Fruit fly (Drosophila melanogaster) Kc167 (cell line): ENCODE data around the gene FucTB.

Experiments used
- Myc ChIP-seq: fragments of >200 bp; optimal IDR thresholded peaks from 2 replicates; lab custom pipeline; 2017; ENCODE audit warnings: missing external identifiers
- Sin3A ChIP-seq: fragments of >200 bp; optimal IDR thresholded peaks from 2 replicates; lab custom pipeline; 2018; ENCODE audit warnings: missing external identifiers
- h ChIP-seq: fragments of >200 bp; optimal IDR thresholded peaks from 3 replicates; lab custom pipeline; 2018; ENCODE audit warnings: missing external identifiers
- insv ChIP-seq: fragments of >200 bp; optimal IDR thresholded peaks from 3 replicates; lab custom pipeline; 2018; ENCODE audit warnings: missing external identifiers
- psq ChIP-seq: fragments of >200 bp; optimal IDR thresholded peaks from 2 replicates; lab custom pipeline; 2017; ENCODE audit warnings: missing external identifiers
- ttk ChIP-seq: sonication (Bioruptor generic); optimal IDR thresholded peaks from 2 replicates; lab custom pipeline; 2017; ENCODE audit warnings: missing external identifiers

FucTB gene

dm6 chr2L:9430992-9431602 lies at the start of gene FucTB, which contains the start of gene scat:
Gene FucTB (minus strand): TSS chr2L:9431052.
Gene scat (plus strand): TSS chr2L:9431405.
- no peak for TF ChIP-seq Sin3A (lab: Kevin White, UChicago)
- no peak for TF ChIP-seq insv (lab: Kevin White, UChicago)
- no peak for TF ChIP-seq psq (lab: Kevin White, UChicago)
- no peak for TF ChIP-seq ttk
- TF ChIP-seq Myc (lab: Kevin White, UChicago): no peak
- TF ChIP-seq h (lab: Kevin White, UChicago): no peak

DNA sequence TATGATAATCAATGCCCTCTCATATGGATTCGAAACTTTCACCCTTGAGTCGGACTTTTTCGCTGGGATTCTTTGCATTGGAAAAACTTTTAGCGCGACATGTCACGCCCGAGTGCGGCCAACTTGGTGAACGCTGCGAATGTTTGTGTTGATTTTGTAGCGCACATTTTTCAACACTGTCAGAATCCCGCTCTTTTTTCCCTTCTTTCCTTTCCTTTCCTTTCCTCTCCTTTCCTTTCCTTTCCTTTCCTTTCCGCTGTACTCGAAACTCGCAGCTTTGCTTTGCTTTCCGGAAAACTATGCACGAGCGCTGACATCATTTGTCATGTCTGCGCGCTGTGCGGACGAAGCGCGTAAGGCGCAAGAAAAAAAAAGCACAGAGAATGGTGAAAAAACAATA lies 36.5 kb upstream of the FucTB start:
- TF ChIP-seq Sin3A (lab: Kevin White, UChicago) (no peak), psq (lab: Kevin White, UChicago) (no peak), h (lab: Kevin White, UChicago) (no peak), Myc (lab: Kevin White, UChicago) (no peak), ttk (no peak), insv (lab: Kevin White, UChicago) (no peak)

- TF ChIP-seq Myc (lab: Kevin White, UChicago): no peak
- no peak for TF ChIP-seq h (lab: Kevin White, UChicago)
- TF ChIP-seq psq (lab: Kevin White, UChicago): no peak
- TF ChIP-seq insv (lab: Kevin White, UChicago): no peak
- TF ChIP-seq Sin3A (lab: Kevin White, UChicago): no peak
- no peak for TF ChIP-seq ttk
Observed at dm6 chr2L:9464455-9465063, 33.7 kb upstream of the FucTB start.

DNA sequence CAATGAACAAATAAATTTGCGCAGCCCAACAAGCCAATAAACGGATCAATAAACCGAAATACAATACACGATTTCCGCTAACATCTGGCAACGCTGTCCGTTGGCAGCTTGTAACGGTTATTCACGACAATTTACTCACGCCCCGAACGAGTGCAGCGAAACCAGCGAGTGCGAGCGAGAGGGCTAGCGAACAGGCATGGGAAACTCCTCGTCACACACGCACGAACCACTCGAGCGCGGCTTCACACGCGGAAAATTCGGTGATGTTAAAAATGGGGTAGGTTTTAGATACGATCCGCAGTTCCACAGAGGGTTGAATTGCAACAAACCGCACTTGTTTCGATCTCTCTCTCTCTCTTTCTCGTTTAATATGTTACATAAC lies 29.2 kb upstream of the FucTB start:
- no peak for TF ChIP-seq psq (lab: Kevin White, UChicago)
- TF ChIP-seq Sin3A (lab: Kevin White, UChicago): no peak
- TF ChIP-seq h (lab: Kevin White, UChicago): no peak
- no peak for TF ChIP-seq Myc (lab: Kevin White, UChicago)
- TF ChIP-seq insv (lab: Kevin White, UChicago): no peak
- no peak for TF ChIP-seq ttk

DNA sequence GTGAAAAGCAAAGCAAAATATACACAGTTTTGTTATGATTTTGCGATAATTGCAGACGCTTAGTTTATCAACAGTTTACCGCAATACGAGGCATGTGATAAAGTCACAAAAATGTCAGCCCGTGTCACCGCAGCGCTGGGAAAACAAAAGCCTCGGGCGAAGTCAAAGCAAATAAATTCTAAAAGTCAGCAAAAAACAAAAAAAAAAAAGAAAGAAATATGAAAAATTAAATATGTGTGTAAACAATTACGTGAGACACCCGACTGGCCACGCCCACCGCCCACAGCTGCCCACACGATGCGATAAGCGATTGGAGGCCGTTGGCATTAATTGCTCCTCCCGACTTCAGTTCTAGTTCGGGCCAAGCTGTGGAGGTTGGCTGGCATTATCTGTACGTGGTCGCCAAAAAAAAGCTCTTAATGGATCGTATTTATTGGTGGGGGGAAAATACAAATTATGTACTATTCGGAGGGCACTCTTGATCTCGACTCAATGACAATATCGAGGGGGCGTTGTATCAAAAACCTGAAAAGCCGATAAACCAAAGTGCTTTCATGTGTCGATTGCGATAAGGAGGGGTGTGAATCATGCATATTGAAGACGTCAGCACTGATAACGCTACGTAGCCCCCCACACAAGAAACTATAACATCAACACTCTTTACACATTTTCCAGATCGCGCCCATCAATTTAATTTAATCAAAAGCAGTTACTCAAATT lies 28.7 kb upstream of the FucTB start:
- TF ChIP-seq ttk (no peak), Sin3A (lab: Kevin White, UChicago) (no peak), psq (lab: Kevin White, UChicago) (no peak), h (lab: Kevin White, UChicago) (no peak), Myc (lab: Kevin White, UChicago) (no peak), insv (lab: Kevin White, UChicago) (no peak)

dm6 chr2L:9457865-9458264 lies 27.0 kb upstream of the FucTB start:
- no peak for TF ChIP-seq Myc (lab: Kevin White, UChicago)
- TF ChIP-seq ttk: no peak
- TF ChIP-seq h (lab: Kevin White, UChicago): no peak
- TF ChIP-seq psq (lab: Kevin White, UChicago): no peak
- TF ChIP-seq insv (lab: Kevin White, UChicago): no peak
- no peak for TF ChIP-seq Sin3A (lab: Kevin White, UChicago)

DNA sequence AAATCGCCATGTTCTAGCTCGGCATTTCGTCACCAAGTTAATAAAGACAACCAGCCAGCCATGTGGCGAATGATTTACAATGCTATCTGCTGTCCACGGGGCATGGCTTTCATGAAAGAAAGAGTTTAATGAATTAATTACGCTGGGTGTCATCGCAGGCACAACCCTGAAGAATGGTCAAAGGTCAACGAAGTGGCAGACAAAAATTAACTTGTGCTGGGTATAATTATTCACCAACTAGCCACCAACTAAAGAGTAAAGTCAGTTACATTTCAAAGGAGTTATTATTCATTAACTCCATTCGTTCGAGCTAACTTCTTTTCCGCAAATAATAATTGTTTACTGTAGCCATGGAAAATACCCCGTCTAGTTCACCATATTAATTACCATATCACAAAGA lies 26.6 kb upstream of the FucTB start:
- no peak for TF ChIP-seq insv (lab: Kevin White, UChicago)
- no peak for TF ChIP-seq h (lab: Kevin White, UChicago)
- no peak for TF ChIP-seq psq (lab: Kevin White, UChicago)

DNA sequence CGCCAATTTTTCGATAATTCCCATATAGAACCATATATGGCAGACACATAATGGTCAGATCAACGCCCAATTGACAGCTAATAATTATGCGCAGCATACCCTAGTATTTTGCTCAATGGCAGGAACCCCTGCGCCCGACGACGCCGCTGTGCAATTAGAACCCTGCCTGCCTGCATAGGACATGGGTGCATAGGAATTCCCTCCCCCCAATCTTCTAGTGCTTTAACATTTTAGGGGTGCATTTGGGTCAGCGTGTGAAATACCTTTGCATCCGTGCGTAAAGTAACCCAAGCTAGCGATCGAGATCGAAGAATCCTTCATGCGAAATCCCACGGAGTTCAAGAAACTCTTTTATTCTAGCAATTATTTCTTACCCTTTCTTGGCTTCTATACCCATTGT lies 24.3 kb upstream of the FucTB start:
- no peak for TF ChIP-seq psq (lab: Kevin White, UChicago)

DNA sequence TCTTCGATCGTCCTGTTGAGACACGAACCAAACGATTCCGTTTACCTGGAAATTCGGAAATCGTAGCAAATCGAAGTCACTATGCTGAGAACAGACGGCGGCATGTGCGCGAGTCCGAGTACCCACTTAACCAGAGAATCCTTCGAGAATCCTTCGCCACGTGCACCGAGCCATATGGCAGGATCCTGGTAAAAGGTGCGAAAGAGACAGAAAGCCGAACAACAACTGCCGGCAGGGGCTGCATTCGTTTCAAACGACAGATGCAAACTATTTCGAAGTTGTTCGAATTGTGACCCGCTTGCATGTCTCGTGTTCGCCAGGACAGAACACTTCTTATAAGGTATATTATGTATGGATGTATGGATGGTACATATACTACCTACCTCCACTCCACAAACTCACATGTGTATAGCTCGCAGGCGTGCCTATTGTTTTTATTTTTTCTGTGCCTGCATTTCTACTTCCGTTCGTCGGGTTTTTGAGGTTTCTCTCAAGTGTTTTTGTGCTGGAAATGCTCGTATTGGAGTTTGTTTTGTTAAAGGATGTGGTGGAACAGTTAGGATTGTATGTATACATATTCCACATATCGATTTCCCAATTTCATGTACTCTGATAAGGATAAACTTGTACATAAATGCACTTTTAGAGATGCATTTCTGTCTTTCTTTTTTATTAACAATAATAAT lies 23.7 kb upstream of the FucTB start:
- TF ChIP-seq Sin3A (lab: Kevin White, UChicago) (no peak), h (lab: Kevin White, UChicago) (no peak)

DNA sequence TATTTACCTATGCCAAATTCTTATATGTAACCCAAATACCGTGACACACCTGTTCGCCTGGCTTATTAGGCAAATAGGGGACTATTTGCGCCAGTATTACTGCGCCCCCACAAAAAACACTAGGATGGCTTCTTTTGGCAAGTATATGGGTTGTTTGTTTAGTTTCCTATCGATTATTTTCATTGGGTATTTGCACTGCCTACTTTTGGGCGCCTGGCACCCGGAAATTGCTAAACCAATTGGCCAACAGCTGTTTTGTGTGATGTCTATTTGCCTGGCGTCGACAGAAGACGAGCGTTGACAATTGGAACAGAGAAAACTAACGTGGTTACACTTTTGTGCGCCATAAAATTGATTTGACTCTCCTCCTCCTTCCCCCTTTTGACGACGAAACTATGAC lies 22.1 kb upstream of the FucTB start:
- no peak for TF ChIP-seq Sin3A (lab: Kevin White, UChicago)
- no peak for TF ChIP-seq ttk
- no peak for TF ChIP-seq insv (lab: Kevin White, UChicago)
- no peak for TF ChIP-seq psq (lab: Kevin White, UChicago)
- no peak for TF ChIP-seq Myc (lab: Kevin White, UChicago)
- TF ChIP-seq h (lab: Kevin White, UChicago): no peak

DNA sequence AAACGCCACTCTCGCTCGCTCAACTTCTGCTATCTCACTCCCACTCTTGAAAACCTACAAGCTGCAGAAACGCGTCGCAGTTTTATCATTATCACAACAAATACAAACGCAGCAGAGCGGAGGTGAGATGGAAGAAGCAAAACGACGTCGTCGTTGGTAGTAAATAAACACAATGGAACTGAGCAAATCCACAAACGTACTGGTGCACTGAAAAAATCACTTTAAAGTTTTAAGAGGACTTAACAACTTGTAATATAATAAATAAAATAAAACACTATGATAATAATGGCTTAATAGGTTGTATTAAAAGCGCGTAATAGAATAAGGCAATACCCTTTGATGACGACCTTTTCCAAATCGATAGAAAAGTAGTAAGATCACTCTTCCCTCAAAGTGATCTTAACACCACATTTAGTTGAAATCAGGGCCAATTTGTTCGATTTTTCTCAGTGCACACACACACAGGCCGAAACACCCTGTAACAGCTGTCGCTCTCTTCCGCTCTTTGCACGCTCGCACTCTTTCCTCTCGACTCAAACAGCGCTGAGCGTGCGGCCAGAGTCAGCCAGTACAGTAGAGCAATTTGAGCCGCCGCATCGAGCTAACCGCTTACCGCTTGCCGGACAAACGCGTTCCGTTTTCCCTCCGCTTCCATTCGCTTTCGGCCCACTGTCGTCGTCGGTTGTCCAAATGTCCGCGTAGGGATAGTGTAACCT lies 18.6 kb upstream of the FucTB start:
- TF ChIP-seq psq (lab: Kevin White, UChicago) (no peak), h (lab: Kevin White, UChicago) (no peak), Sin3A (lab: Kevin White, UChicago) (no peak), insv (lab: Kevin White, UChicago) (no peak)
